Worm (Caenorhabditis elegans): ENCODE measurements around the gene nmad-1.

ce11 chrIII:5572806-5573205, 18.1 kb upstream of the nmad-1 start:
- no peak for TF ChIP-seq nhr-12 (tag; optimal IDR thresholded peaks at IDR 0.05)
- TF ChIP-seq mdl-1 (tag; optimal IDR thresholded peaks at IDR 0.05) = no peak
- TF ChIP-seq nhr-67 (tag; optimal IDR thresholded peaks at IDR 0.05) = no peak

Data from whole organism, L3 larva.